Fruit fly (Drosophila melanogaster) whole organism, embryonic: ENCODE results near the gene prt.
A peak's percentile ranks its signal among the peaks of the same experiment; 100 is the strongest.

Source experiments
- Aef1 ChIP-seq: fragments of 200-800 bp; sonication (Bioruptor generic); IDR thresholded peaks from 3 replicates; pipeline ENCODE4 v1.3.6; 2022; ENCODE audit warnings: missing biosample characterization, missing genetic modification characterization
- BEAF-32 ChIP-seq: fragments of 200-800 bp; sonication (Bioruptor generic); optimal IDR thresholded peaks from 3 replicates; lab custom pipeline; 2017; ENCODE audit warnings: missing biosample characterization, missing genetic modification characterization, mild to moderate bottlenecking, moderate library complexity, missing genetic modification reagents
- BtbVII ChIP-seq: fragments of 200-800 bp; sonication (Bioruptor generic); optimal IDR thresholded peaks from 3 replicates; lab custom pipeline; 2017; ENCODE audit warnings: missing biosample characterization, mild to moderate bottlenecking, missing genetic modification characterization
- CG10431 ChIP-seq: fragments of 200-800 bp; sonication (Bioruptor generic); optimal IDR thresholded peaks from 3 replicates; lab custom pipeline; 2018; ENCODE audit warnings: missing biosample characterization, mild to moderate bottlenecking, missing genetic modification characterization
- CG10543 ChIP-seq: fragments of 200-800 bp; sonication (Bioruptor generic); optimal IDR thresholded peaks from 3 replicates; lab custom pipeline; 2017; ENCODE audit warnings: missing biosample characterization, mild to moderate bottlenecking, missing genetic modification characterization, moderate library complexity
- CG12659 ChIP-seq: fragments of 200-800 bp; sonication (Bioruptor generic); optimal IDR thresholded peaks from 3 replicates; lab custom pipeline; 2017; ENCODE audit warnings: mild to moderate bottlenecking, missing biosample characterization, missing genetic modification reagents, missing genetic modification characterization
- CG13894 ChIP-seq: fragments of 200-800 bp; sonication (Bioruptor generic); optimal IDR thresholded peaks from 3 replicates; lab custom pipeline; 2018; ENCODE audit warnings: missing biosample characterization, mild to moderate bottlenecking, missing genetic modification characterization, moderate library complexity
- CG15696 ChIP-seq: fragments of 200-800 bp; sonication (Bioruptor generic); optimal IDR thresholded peaks from 2 replicates; lab custom pipeline; 2019; ENCODE audit warnings: missing biosample characterization, mild to moderate bottlenecking, missing genetic modification characterization, moderate library complexity
- CG18599 ChIP-seq: fragments of 200-800 bp; sonication (Bioruptor generic); optimal IDR thresholded peaks from 3 replicates; lab custom pipeline; 2017; ENCODE audit warnings: missing biosample characterization, missing genetic modification characterization, mild to moderate bottlenecking, moderate library complexity, missing genetic modification reagents
- CG2116 ChIP-seq: fragments of 200-800 bp; sonication (Bioruptor generic); optimal IDR thresholded peaks from 3 replicates; lab custom pipeline; 2018; ENCODE audit warnings: missing biosample characterization, mild to moderate bottlenecking, missing genetic modification characterization
- CG3847 ChIP-seq: fragments of 200-800 bp; sonication (Bioruptor generic); IDR thresholded peaks from 2 replicates; pipeline ENCODE4 v1.3.6; 2022; ENCODE audit warnings: missing biosample characterization, missing genetic modification characterization
- CG42726 ChIP-seq: fragments of 200-800 bp; sonication (Bioruptor generic); IDR thresholded peaks from 2 replicates; pipeline ENCODE4 v1.3.6; 2022; ENCODE audit warnings: missing biosample characterization, missing genetic modification characterization; ENCODE audit not compliant: partially characterized antibody
- CG4404 ChIP-seq: fragments of 200-800 bp; sonication (Bioruptor generic); IDR thresholded peaks from 2 replicates; pipeline ENCODE4 v1.3.6; 2022; ENCODE audit warnings: missing biosample characterization, missing genetic modification characterization
- CG5245 ChIP-seq: fragments of 200-800 bp; sonication (Bioruptor generic); optimal IDR thresholded peaks from 3 replicates; lab custom pipeline; 2016; ENCODE audit warnings: missing biosample characterization, missing genetic modification characterization
- CG6689 ChIP-seq: fragments of 200-800 bp; sonication (Bioruptor generic); IDR thresholded peaks from 2 replicates; pipeline ENCODE4 v1.3.6; 2022; ENCODE audit warnings: missing biosample characterization, missing genetic modification characterization
- CG6765 ChIP-seq: fragments of 200-800 bp; sonication (Bioruptor generic); optimal IDR thresholded peaks from 3 replicates; lab custom pipeline; 2017; ENCODE audit warnings: missing biosample characterization, mild to moderate bottlenecking, missing genetic modification characterization
- CG7963 ChIP-seq: fragments of 200-800 bp; sonication (Bioruptor generic); IDR thresholded peaks from 3 replicates; pipeline ENCODE4 v1.3.6; 2022; ENCODE audit warnings: missing biosample characterization, missing genetic modification characterization; ENCODE audit not compliant: partially characterized antibody
- CG8924 ChIP-seq: fragments of 200-800 bp; optimal IDR thresholded peaks from 3 replicates; lab custom pipeline; 2019; ENCODE audit warnings: missing biosample characterization, mild to moderate bottlenecking, missing genetic modification characterization, moderate library complexity
- CG9609 ChIP-seq: fragments of 200-800 bp; sonication (Bioruptor generic); optimal IDR thresholded peaks from 3 replicates; lab custom pipeline; 2016; ENCODE audit warnings: missing biosample characterization, missing genetic modification characterization
- Ets65A ChIP-seq: fragments of 200-800 bp; sonication (Bioruptor generic); peaks from one replicate; lab custom pipeline; 2016; ENCODE audit warnings: missing biosample characterization, missing genetic modification characterization
- Fer3 ChIP-seq: fragments of 200-800 bp; sonication (Bioruptor generic); optimal IDR thresholded peaks from 2 replicates; lab custom pipeline; 2018; ENCODE audit warnings: missing biosample characterization, mild to moderate bottlenecking, missing genetic modification characterization, moderate library complexity
- H2.0 ChIP-seq: fragments of 200-800 bp; sonication (Bioruptor generic); IDR thresholded peaks from 2 replicates; pipeline ENCODE4 v1.3.6; 2022; ENCODE audit warnings: missing biosample characterization, missing genetic modification characterization
- HLH4C ChIP-seq: fragments of 200-800 bp; sonication (Bioruptor generic); IDR thresholded peaks from 3 replicates; pipeline ENCODE4 v1.3.6; 2022; ENCODE audit warnings: missing biosample characterization, missing genetic modification characterization; ENCODE audit not compliant: partially characterized antibody
- HLHmδ ChIP-seq: fragments of 200-800 bp; sonication (Bioruptor generic); optimal IDR thresholded peaks from 2 replicates; lab custom pipeline; 2018; ENCODE audit warnings: missing biosample characterization, mild to moderate bottlenecking, missing genetic modification characterization, moderate library complexity
- Hr51 ChIP-seq, 2 experiments: fragments of 200-800 bp; sonication (Bioruptor generic); optimal IDR thresholded peaks; 2 replicates in 1 of 2; 3 replicates in 1 of 2; lab custom pipeline; 2016 to 2018; ENCODE audit warnings: missing biosample characterization in 2 of 2, missing genetic modification characterization in 2 of 2, mild to moderate bottlenecking in 1 of 2, moderate library complexity in 1 of 2
- NK7.1 ChIP-seq: fragments of 200-800 bp; sonication (Bioruptor generic); optimal IDR thresholded peaks from 3 replicates; lab custom pipeline; 2016; ENCODE audit warnings: missing biosample characterization, missing genetic modification characterization
- Neu2 ChIP-seq: fragments of 200-800 bp; sonication (Bioruptor generic); optimal IDR thresholded peaks from 3 replicates; lab custom pipeline; 2016; ENCODE audit warnings: missing biosample characterization, missing genetic modification characterization, borderline replicate concordance
- Taf1 ChIP-seq: fragments of 200-800 bp; sonication (Bioruptor generic); IDR thresholded peaks from 2 replicates; pipeline ENCODE4 v1.3.6; 2022; ENCODE audit warnings: missing biosample characterization, missing genetic modification characterization
- az2 ChIP-seq: fragments of 200-800 bp; sonication (Bioruptor generic); optimal IDR thresholded peaks from 3 replicates; lab custom pipeline; 2016; ENCODE audit warnings: missing biosample characterization, missing genetic modification characterization
- bab2 ChIP-seq: fragments of 200-800 bp; sonication (Bioruptor generic); optimal IDR thresholded peaks from 2 replicates; lab custom pipeline; 2016; ENCODE audit warnings: missing biosample characterization, missing genetic modification characterization
- btn ChIP-seq: fragments of 200-800 bp; sonication (Bioruptor generic); optimal IDR thresholded peaks from 2 replicates; lab custom pipeline; 2016; ENCODE audit warnings: missing biosample characterization, missing genetic modification characterization
- cg ChIP-seq: fragments of 200-800 bp; sonication (Bioruptor generic); optimal IDR thresholded peaks from 3 replicates; lab custom pipeline; 2019; ENCODE audit warnings: missing biosample characterization, mild to moderate bottlenecking, missing genetic modification characterization, moderate library complexity
- chif ChIP-seq, 2 experiments: fragments of 200-800 bp; sonication (Bioruptor generic); optimal IDR thresholded peaks; 3 replicates each; lab custom pipeline; 2016; ENCODE audit warnings: missing biosample characterization in 2 of 2, missing genetic modification characterization in 2 of 2
- fd3F ChIP-seq: fragments of 200-800 bp; sonication (Bioruptor generic); optimal IDR thresholded peaks from 2 replicates; lab custom pipeline; 2018; ENCODE audit warnings: missing biosample characterization, mild to moderate bottlenecking, missing genetic modification characterization, moderate library complexity
- gcm2 ChIP-seq: fragments of 200-800 bp; sonication (Bioruptor generic); optimal IDR thresholded peaks from 2 replicates; lab custom pipeline; 2016; ENCODE audit warnings: missing biosample characterization, missing genetic modification characterization
- her ChIP-seq: fragments of 200-800 bp; sonication (Bioruptor generic); optimal IDR thresholded peaks from 2 replicates; lab custom pipeline; 2016; ENCODE audit warnings: missing biosample characterization, missing genetic modification characterization
- hkb ChIP-seq, 2 experiments: fragments of 200-800 bp in 1 of 2; fragments of >200 bp in 1 of 2; sonication (Bioruptor generic) in 1 of 2; IDR thresholded peaks in 1 of 2; optimal IDR thresholded peaks in 1 of 2; 2 replicates each; pipeline versions ENCODE4 v1.3.6 to Lab custom; 2017 to 2022; ENCODE audit warnings: missing biosample characterization in 1 of 2, missing genetic modification characterization in 1 of 2
- insv ChIP-seq, 2 experiments: fragments of 200-800 bp; sonication (Bioruptor generic); optimal IDR thresholded peaks; 3 replicates each; lab custom pipeline; 2016 to 2018; ENCODE audit warnings: missing biosample characterization in 2 of 2, missing genetic modification characterization in 2 of 2
- ken ChIP-seq: fragments of 200-800 bp; sonication (Bioruptor generic); IDR thresholded peaks from 3 replicates; pipeline ENCODE4 v1.3.6; 2022; ENCODE audit warnings: missing biosample characterization, missing genetic modification characterization
- knrl ChIP-seq: fragments of 200-800 bp; sonication (Bioruptor generic); IDR thresholded peaks from 3 replicates; pipeline ENCODE4 v1.3.6; 2022; ENCODE audit warnings: missing biosample characterization, missing genetic modification characterization; ENCODE audit not compliant: partially characterized antibody
- lola ChIP-seq, 3 experiments: fragments of >200 bp in 2 of 3; fragments of 200-800 bp in 1 of 3; sonication (Bioruptor generic) in 1 of 3; optimal IDR thresholded peaks; 2 replicates each; lab custom pipeline; 2017 to 2019; ENCODE audit warnings: missing biosample characterization in 3 of 3, missing genetic modification characterization in 3 of 3, mild to moderate bottlenecking in 1 of 3, moderate library complexity in 1 of 3
- row ChIP-seq: fragments of 200-800 bp; sonication (Bioruptor generic); IDR thresholded peaks from 3 replicates; pipeline ENCODE4 v1.3.6; 2022; ENCODE audit warnings: missing biosample characterization, missing genetic modification characterization
- sna ChIP-seq: fragments of 200-800 bp; sonication (Bioruptor generic); IDR thresholded peaks from 2 replicates; pipeline ENCODE4 v1.3.6; 2022; ENCODE audit warnings: missing biosample characterization, missing genetic modification characterization; ENCODE audit not compliant: partially characterized antibody
- trem ChIP-seq: fragments of 200-800 bp; optimal IDR thresholded peaks from 3 replicates; lab custom pipeline; 2019; ENCODE audit warnings: missing biosample characterization, mild to moderate bottlenecking, missing genetic modification characterization, moderate library complexity
- ttk ChIP-seq: fragments of 200-800 bp; sonication (Bioruptor generic); IDR thresholded peaks from 2 replicates; pipeline ENCODE4 v2.1.2; 2022; ENCODE audit warnings: missing biosample characterization, missing genetic modification characterization
- tx ChIP-seq: fragments of 200-800 bp; sonication (Bioruptor generic); optimal IDR thresholded peaks from 2 replicates; lab custom pipeline; 2016; ENCODE audit warnings: missing biosample characterization, missing genetic modification characterization

The prt gene

dm6 chr3R:23722680-23723372 is 24.0 kb upstream of the prt start, which contains the start of gene CG10365 (continued):
- TF ChIP-seq row (GFP tag; lab: Robert Waterston, UW) (peak; percentile 91), CG3847 (GFP tag; lab: Robert Waterston, UW) (peak; percentile 81), CG8924 (tag; lab: Kevin White, UChicago) (peak; percentile 85), CG4404 (GFP tag; lab: Robert Waterston, UW) (0 out of 2 replicates have a peak, but pooled peaks have one; percentile 34), insv (GFP tag; optimal IDR thresholded peaks at IDR 0.05; lab: Kevin White, UChicago) (peak in 1 of 2 experiments; percentile 13), gcm2 (no peak), Ets65A (GFP tag; lab: Kevin White, UChicago) (no peak), CG2116 (GFP tag; lab: Kevin White, UChicago) (peak; percentile 56)

dm6 chr3R:23721936-23722335 is 23.1 kb upstream of the prt start:
- no peak for TF ChIP-seq NK7.1 (GFP tag; lab: Kevin White, UChicago)
- no peak for TF ChIP-seq H2.0 (GFP tag; lab: Robert Waterston, UW)
- TF ChIP-seq CG5245, result peak; percentile 36
- peak; percentile 64 for TF ChIP-seq CG15696 (tag; lab: Kevin White, UChicago)
- TF ChIP-seq CG9609 (GFP tag; lab: Kevin White, UChicago), result no peak
- TF ChIP-seq ttk (GFP tag; lab: Robert Waterston, UW), result no peak
- TF ChIP-seq Fer3, result peak; percentile 27
- TF ChIP-seq bab2 (GFP tag; lab: Kevin White, UChicago), result no peak
- no peak for TF ChIP-seq CG42726 (GFP tag; lab: Robert Waterston, UW)
- TF ChIP-seq CG8924 (tag; lab: Kevin White, UChicago), result peak; percentile 12
- TF ChIP-seq sna (GFP tag; lab: Robert Waterston, UW), result no peak
- TF ChIP-seq CG18599 (GFP tag; lab: Kevin White, UChicago), result no peak
- peak; percentile 2 for TF ChIP-seq BEAF-32 (GFP tag; lab: Kevin White, UChicago)
- TF ChIP-seq HLHmδ (GFP tag; lab: Kevin White, UChicago), result no peak
- peak; percentile 25 for TF ChIP-seq fd3F
- no peak for TF ChIP-seq Taf1 (GFP tag; lab: Robert Waterston, UW)
- no peak for TF ChIP-seq CG10543 (GFP tag; lab: Kevin White, UChicago)
- TF ChIP-seq CG6765 (GFP tag; lab: Kevin White, UChicago), result no peak
- TF ChIP-seq cg (GFP tag; lab: Kevin White, UChicago), result no peak
- TF ChIP-seq knrl (GFP tag; lab: Robert Waterston, UW), result no peak; the same call in 2 of the 3 replicates
- TF ChIP-seq ken, result no peak
- no peak for TF ChIP-seq CG7963 (GFP tag; lab: Robert Waterston, UW)
- no peak for TF ChIP-seq Aef1 (GFP tag; lab: Robert Waterston, UW)
- no peak for TF ChIP-seq btn
- no peak for TF ChIP-seq CG10431 (GFP tag; lab: Kevin White, UChicago)
- peak; percentile 18 for TF ChIP-seq az2 (GFP tag; lab: Kevin White, UChicago)
- no peak for TF ChIP-seq chif (GFP tag; optimal IDR thresholded peaks at IDR 0.05; lab: Kevin White, UChicago)
- peak; percentile 83 for TF ChIP-seq CG13894 (tag; lab: Kevin White, UChicago)
- TF ChIP-seq Hr51 (GFP tag; optimal IDR thresholded peaks at IDR 0.05; lab: Kevin White, UChicago), result peak in 1 of 2 experiments; percentile 16
- TF ChIP-seq CG6689, result no peak
- no peak for TF ChIP-seq lola (GFP tag; optimal IDR thresholded peaks at IDR 0.05; lab: Kevin White, UChicago)
- TF ChIP-seq CG3847 (GFP tag; lab: Robert Waterston, UW), result peak; percentile 65
- no peak for TF ChIP-seq BtbVII (GFP tag; lab: Kevin White, UChicago)
- TF ChIP-seq HLH4C (GFP tag; lab: Robert Waterston, UW), result no peak
- no peak for TF ChIP-seq Neu2
- no peak for TF ChIP-seq tx (GFP tag; lab: Kevin White, UChicago)
- peak; percentile 61 for TF ChIP-seq CG12659 (GFP tag; lab: Kevin White, UChicago)
- TF ChIP-seq insv (GFP tag; optimal IDR thresholded peaks at IDR 0.05; lab: Kevin White, UChicago), result no peak
- peak; percentile 26 for TF ChIP-seq trem (tag; lab: Kevin White, UChicago)
- no peak for TF ChIP-seq hkb (optimal IDR thresholded peaks at IDR 0.05; lab: Kevin White, UChicago)
- TF ChIP-seq hkb (GFP tag; IDR thresholded peaks at IDR 0.05; lab: Robert Waterston, UW), result no peak
- TF ChIP-seq her (GFP tag; lab: Kevin White, UChicago), result no peak
